Fruit fly (Drosophila melanogaster) whole organism, pupa: Measurements from ENCODE around the gene Brd8.

ENCODE experiments used
- CG10348 ChIP-seq: fragments of 200-800 bp; sonication (Bioruptor generic); IDR thresholded peaks from 2 replicates; pipeline ENCODE4 v1.3.6; 2022; ENCODE audit warnings: missing biosample characterization, missing genetic modification characterization
- CG12605 ChIP-seq: fragments of 200-800 bp; sonication (Bioruptor generic); IDR thresholded peaks from 2 replicates; pipeline ENCODE4 v1.3.6; 2022; ENCODE audit warnings: missing biosample characterization, missing genetic modification characterization
- CG13204 ChIP-seq: fragments of 200-800 bp; sonication (Bioruptor generic); optimal IDR thresholded peaks from 2 replicates; lab custom pipeline; 2018; ENCODE audit warnings: missing biosample characterization, mild to moderate bottlenecking, missing genetic modification characterization, moderate library complexity
- CG14655 ChIP-seq: fragments of 200-800 bp; sonication (Bioruptor generic); optimal IDR thresholded peaks from 3 replicates; lab custom pipeline; 2017; ENCODE audit warnings: mild to moderate bottlenecking, missing biosample characterization, missing genetic modification reagents, missing genetic modification characterization
- CG15710 ChIP-seq: fragments of 200-800 bp; sonication (Bioruptor generic); optimal IDR thresholded peaks from 2 replicates; lab custom pipeline; 2018; ENCODE audit warnings: missing biosample characterization, mild to moderate bottlenecking, missing genetic modification characterization, moderate library complexity
- CG17806 ChIP-seq: fragments of 200-800 bp; sonication (Bioruptor generic); optimal IDR thresholded peaks from 2 replicates; lab custom pipeline; 2018; ENCODE audit warnings: missing biosample characterization, mild to moderate bottlenecking, missing genetic modification characterization, moderate library complexity
- CG32121 ChIP-seq: fragments of 200-800 bp; sonication (Bioruptor generic); IDR thresholded peaks from 2 replicates; pipeline ENCODE4 v1.3.6; 2022; ENCODE audit warnings: missing biosample characterization, missing genetic modification characterization
- CG34367 ChIP-seq: fragments of 200-800 bp; sonication (Bioruptor generic); optimal IDR thresholded peaks from 2 replicates; lab custom pipeline; 2018; ENCODE audit warnings: missing biosample characterization, mild to moderate bottlenecking, missing genetic modification characterization
- CG4496 ChIP-seq: fragments of 200-800 bp; sonication (Bioruptor generic); IDR thresholded peaks from 3 replicates; pipeline ENCODE4 v1.3.6; 2022; ENCODE audit warnings: missing biosample characterization, missing genetic modification characterization
- CG8159 ChIP-seq: fragments of 200-800 bp; sonication (Bioruptor generic); optimal IDR thresholded peaks from 3 replicates; lab custom pipeline; 2018; ENCODE audit warnings: missing biosample characterization, mild to moderate bottlenecking, missing genetic modification characterization, moderate library complexity
- CG8301 ChIP-seq: fragments of 200-800 bp; sonication (Bioruptor generic); optimal IDR thresholded peaks from 2 replicates; lab custom pipeline; 2018; ENCODE audit warnings: missing biosample characterization, mild to moderate bottlenecking, missing genetic modification characterization
- CG9948 ChIP-seq: fragments of 200-800 bp; sonication (Bioruptor generic); optimal IDR thresholded peaks from 2 replicates; lab custom pipeline; 2018; ENCODE audit warnings: missing biosample characterization, mild to moderate bottlenecking, missing genetic modification characterization, moderate library complexity
- D1 ChIP-seq: fragments of 200-800 bp; sonication (Bioruptor generic); optimal IDR thresholded peaks from 2 replicates; lab custom pipeline; 2018; ENCODE audit warnings: missing biosample characterization, mild to moderate bottlenecking, missing genetic modification characterization, moderate library complexity
- EcR ChIP-seq: fragments of 200-800 bp; sonication (Bioruptor generic); optimal IDR thresholded peaks from 3 replicates; lab custom pipeline; 2019; ENCODE audit warnings: missing biosample characterization, missing genetic modification characterization, mild to moderate bottlenecking, moderate library complexity, missing genetic modification reagents
- Ets98B ChIP-seq: fragments of 200-800 bp; sonication (Bioruptor generic); IDR thresholded peaks from 2 replicates; pipeline ENCODE4 v1.3.6; 2022; ENCODE audit warnings: missing biosample characterization, missing genetic modification characterization
- Pif1A ChIP-seq: fragments of 200-800 bp; sonication (Bioruptor generic); optimal IDR thresholded peaks from 3 replicates; lab custom pipeline; 2016; ENCODE audit warnings: missing biosample characterization, missing genetic modification characterization
- Pif1B ChIP-seq: fragments of 200-800 bp; sonication (Bioruptor generic); optimal IDR thresholded peaks from 3 replicates; lab custom pipeline; 2016; ENCODE audit warnings: missing biosample characterization, missing genetic modification characterization
- Snoo ChIP-seq: fragments of 200-800 bp; sonication (Bioruptor generic); optimal IDR thresholded peaks from 3 replicates; lab custom pipeline; 2017; ENCODE audit warnings: missing biosample characterization, mild to moderate bottlenecking, missing genetic modification characterization, inconsistent platforms
- fd96Ca ChIP-seq: fragments of 200-800 bp; sonication (Bioruptor generic); IDR thresholded peaks from 3 replicates; pipeline ENCODE4 v1.3.6; 2022; ENCODE audit warnings: missing biosample characterization, missing genetic modification characterization
- gl ChIP-seq: fragments of 200-800 bp; sonication (Bioruptor generic); optimal IDR thresholded peaks from 2 replicates; lab custom pipeline; 2018; ENCODE audit warnings: missing biosample characterization, mild to moderate bottlenecking, missing genetic modification characterization
- rn ChIP-seq: fragments of 200-800 bp; sonication (Bioruptor generic); IDR thresholded peaks from 2 replicates; pipeline ENCODE4 v1.3.6; 2022; ENCODE audit warnings: missing biosample characterization, missing genetic modification characterization

The Brd8 gene

DNA sequence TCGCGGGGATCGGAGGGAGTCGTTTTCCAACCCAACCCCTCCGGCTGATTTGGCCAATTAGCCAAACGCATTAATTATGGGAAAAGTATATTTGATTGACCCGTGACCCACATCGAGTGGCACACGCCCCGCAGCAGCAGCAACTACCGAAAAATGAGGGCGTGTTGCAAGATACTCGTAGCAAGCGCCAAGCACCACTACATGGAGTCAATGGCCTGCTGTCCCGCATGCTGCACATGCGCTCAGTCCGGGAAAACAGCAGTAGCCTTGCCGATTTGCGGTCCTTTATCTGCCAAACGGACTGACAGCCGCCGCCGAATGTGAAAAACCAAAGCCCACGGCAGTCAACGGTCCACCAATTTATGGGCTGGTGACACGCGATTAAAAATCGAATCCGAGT is 6.0 kb upstream of the Brd8 start:
- TF ChIP-seq CG15710 (tag; lab: Kevin White, UChicago): no peak
- no peak for TF ChIP-seq CG4496 (GFP tag; lab: Robert Waterston, UW)
- TF ChIP-seq EcR: peak; percentile 2

DNA sequence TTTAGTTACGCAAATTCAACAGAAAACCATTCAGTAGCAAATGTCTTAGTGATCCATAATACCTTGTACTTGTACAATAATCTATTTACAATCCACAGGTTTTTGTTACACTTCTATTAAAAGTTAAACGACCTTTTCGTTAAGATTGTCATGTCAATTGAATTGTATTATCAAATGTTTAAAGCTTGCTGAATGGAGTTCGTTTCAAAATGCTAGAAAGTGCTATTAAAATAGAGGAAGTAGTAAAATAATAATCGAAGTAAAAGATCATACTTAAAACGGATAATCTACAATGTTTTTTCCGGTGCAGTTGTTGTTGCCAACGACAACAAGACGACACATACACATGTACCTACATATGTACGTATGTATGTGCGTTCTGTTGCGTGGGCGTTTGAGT is 5.3 kb upstream of the Brd8 start:
- TF ChIP-seq CG12605 (no peak), CG8159 (tag; lab: Kevin White, UChicago) (peak; percentile 3), CG8301 (tag; lab: Kevin White, UChicago) (peak; percentile 16)

DNA sequence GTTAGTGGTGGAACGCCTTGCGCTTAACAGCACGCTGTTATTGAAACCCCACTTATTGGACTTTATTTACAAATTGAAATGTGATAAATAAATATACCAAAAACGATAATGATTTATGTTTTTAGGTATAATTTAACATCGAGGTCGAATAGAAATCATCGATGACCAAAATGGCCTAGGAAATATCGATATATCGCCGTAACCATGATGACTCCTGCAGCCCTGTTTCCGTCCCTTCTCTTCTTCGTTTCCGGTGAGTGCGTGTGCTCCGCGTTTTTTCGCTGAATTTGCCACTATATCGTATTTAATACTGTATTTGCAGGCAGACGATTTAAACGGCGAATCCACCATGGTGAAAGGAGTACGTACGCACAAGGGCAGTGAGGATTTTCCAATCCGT is 3.3 kb upstream of the Brd8 start, which contains the start of gene eEF1gamma:
eEF1gamma (plus strand) TSS at position 225 of the 400 bp plus-strand sequence.
- TF ChIP-seq CG4496 (GFP tag; lab: Robert Waterston, UW) (peak; percentile 93), CG8301 (tag; lab: Kevin White, UChicago) (peak; percentile 72), CG15710 (tag; lab: Kevin White, UChicago) (peak; percentile 82), CG14655 (GFP tag; lab: Kevin White, UChicago) (no peak), D1 (tag; lab: Kevin White, UChicago) (no peak), CG10348 (GFP tag; lab: Robert Waterston, UW) (no peak), CG9948 (tag; lab: Kevin White, UChicago) (peak; percentile 57), rn (peak; percentile 67; the same call in 1 of the 2 replicates), fd96Ca (GFP tag; lab: Robert Waterston, UW) (peak; percentile 85), gl (peak; percentile 86), Pif1B (GFP tag; lab: Kevin White, UChicago) (peak; percentile 76), CG32121 (peak; percentile 86), CG8159 (tag; lab: Kevin White, UChicago) (peak; percentile 76), Ets98B (GFP tag; lab: Robert Waterston, UW) (peak; percentile 78), EcR (peak; percentile 15), CG12605 (peak; percentile 78), CG34367 (tag; lab: Kevin White, UChicago) (peak; percentile 88), CG17806 (peak; percentile 65), Snoo (tag; lab: Kevin White, UChicago) (peak; percentile 96), CG13204 (GFP tag; lab: Kevin White, UChicago) (no peak), Pif1A (GFP tag; lab: Kevin White, UChicago) (no peak)

DNA sequence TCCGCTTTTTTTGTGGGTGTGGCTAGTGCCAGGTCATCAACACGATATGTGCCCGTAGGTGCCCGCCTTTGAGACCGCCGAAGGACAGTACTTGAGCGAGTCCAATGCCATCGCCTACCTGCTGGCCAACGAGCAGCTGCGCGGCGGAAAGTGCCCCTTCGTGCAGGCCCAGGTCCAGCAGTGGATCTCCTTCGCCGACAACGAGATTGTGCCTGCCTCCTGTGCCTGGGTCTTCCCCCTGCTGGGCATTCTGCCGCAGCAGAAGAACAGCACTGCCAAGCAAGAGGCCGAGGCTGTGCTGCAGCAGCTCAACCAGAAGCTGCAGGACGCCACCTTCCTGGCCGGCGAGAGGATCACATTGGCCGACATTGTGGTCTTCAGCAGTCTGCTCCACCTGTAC is 2.7 kb upstream of the Brd8 start:
- TF ChIP-seq CG8301 (tag; lab: Kevin White, UChicago): no peak
- TF ChIP-seq D1 (tag; lab: Kevin White, UChicago): no peak
- no peak for TF ChIP-seq CG13204 (GFP tag; lab: Kevin White, UChicago)
- TF ChIP-seq rn: no peak
- TF ChIP-seq CG8159 (tag; lab: Kevin White, UChicago): no peak
- TF ChIP-seq Pif1B (GFP tag; lab: Kevin White, UChicago): no peak
- no peak for TF ChIP-seq Pif1A (GFP tag; lab: Kevin White, UChicago)
- TF ChIP-seq Snoo (tag; lab: Kevin White, UChicago): no peak
- no peak for TF ChIP-seq CG4496 (GFP tag; lab: Robert Waterston, UW)
- no peak for TF ChIP-seq EcR
- TF ChIP-seq CG17806: no peak
- no peak for TF ChIP-seq gl
- no peak for TF ChIP-seq CG10348 (GFP tag; lab: Robert Waterston, UW)
- TF ChIP-seq fd96Ca (GFP tag; lab: Robert Waterston, UW): no peak
- no peak for TF ChIP-seq CG9948 (tag; lab: Kevin White, UChicago)

DNA sequence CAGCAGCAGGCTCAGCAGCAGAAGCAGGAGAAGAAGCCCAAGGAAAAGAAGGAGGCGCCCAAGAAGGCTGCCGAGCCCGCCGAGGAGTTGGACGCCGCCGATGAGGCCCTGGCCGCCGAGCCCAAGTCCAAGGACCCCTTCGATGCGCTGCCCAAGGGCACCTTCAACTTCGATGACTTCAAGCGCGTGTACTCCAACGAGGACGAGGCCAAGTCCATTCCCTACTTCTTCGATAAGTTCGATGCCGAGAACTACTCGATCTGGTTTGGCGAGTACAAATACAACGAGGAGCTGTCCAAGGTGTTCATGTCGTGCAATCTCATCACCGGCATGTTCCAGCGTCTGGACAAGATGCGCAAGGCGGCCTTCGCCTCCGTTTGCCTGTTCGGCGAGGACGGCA is 2.1 kb upstream of the Brd8 start:
- TF ChIP-seq CG15710 (tag; lab: Kevin White, UChicago) (no peak), D1 (tag; lab: Kevin White, UChicago) (no peak), CG32121 (no peak), Pif1A (GFP tag; lab: Kevin White, UChicago) (no peak), Pif1B (GFP tag; lab: Kevin White, UChicago) (no peak), rn (no peak), Ets98B (GFP tag; lab: Robert Waterston, UW) (no peak), Snoo (tag; lab: Kevin White, UChicago) (no peak), CG17806 (no peak), gl (no peak), CG12605 (no peak), CG34367 (tag; lab: Kevin White, UChicago) (no peak), EcR (no peak), CG9948 (tag; lab: Kevin White, UChicago) (no peak)

DNA sequence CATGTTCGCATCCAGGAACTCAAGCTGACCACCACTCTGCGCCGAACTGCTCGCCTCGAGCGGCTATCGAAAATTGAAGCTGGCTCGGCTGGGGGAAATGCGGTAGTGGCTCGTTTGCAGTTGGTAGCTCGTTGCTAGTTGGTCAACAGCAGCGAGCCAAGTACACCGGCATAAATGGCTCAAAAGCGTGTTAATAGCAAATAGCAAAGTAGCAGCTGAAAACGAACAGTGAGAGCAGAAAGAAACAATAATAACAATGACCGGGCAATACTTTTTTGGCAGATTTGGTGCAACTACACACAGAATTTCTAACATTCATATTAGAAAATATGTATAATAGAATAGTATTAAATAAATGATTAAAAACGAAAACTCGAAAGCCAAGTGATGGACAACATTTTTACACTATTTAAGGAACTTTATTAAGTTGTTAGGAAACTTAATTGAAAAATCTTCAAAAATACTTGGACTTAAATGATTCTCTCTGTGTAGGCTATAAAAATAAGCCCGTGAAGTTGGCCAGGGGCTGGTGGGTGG is 4.5 kb downstream of the Brd8 start, which contains the start of gene CG14507:
CG14507 (minus strand) TSS at position 51 of the 537 bp plus-strand sequence.
- TF ChIP-seq CG4496 (GFP tag; lab: Robert Waterston, UW): 0 out of 3 replicates have a peak, but pooled peaks have one; percentile 11
- TF ChIP-seq CG15710 (tag; lab: Kevin White, UChicago): no peak
